Fruit fly (Drosophila melanogaster): ENCODE results near the gene Lsd-2.

The Lsd-2 gene

DNA sequence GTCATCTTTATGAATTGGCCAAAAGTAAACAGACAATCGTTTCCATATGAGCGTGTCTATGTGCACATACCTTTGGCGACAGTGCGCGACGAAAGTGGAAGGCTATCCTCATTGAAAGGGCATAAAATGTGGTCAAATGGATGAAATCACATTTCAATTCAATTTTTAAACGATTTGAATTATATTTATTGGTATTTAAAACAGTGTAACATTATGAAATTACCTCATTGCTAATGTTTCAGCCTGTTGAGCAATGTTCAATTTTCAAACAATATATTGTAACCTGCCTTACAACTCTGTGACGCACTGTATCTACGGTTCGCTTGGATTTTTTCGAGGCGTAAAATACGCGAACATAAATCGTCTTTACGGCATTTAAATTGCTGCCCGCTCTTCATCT lies 44.1 kb upstream of the Lsd-2 start (continued):
- TF ChIP-seq CG7839 (tag; optimal IDR thresholded peaks at IDR 0.05), result peak; percentile 62
- TF ChIP-seq CG10274 (GFP tag; optimal IDR thresholded peaks at IDR 0.05), result peak; percentile 4
- TF ChIP-seq Trl (optimal IDR thresholded peaks at IDR 0.05), result no peak
- no peak for TF ChIP-seq Trl (GFP tag; optimal IDR thresholded peaks at IDR 0.05)
- TF ChIP-seq scrt (GFP tag; optimal IDR thresholded peaks at IDR 0.05), result peak; percentile 11
- TF ChIP-seq Elba2 (GFP tag; optimal IDR thresholded peaks at IDR 0.05), result no peak
- peak; percentile 75 for TF ChIP-seq CG32532 (GFP tag; IDR thresholded peaks at IDR 0.05)
- no peak for TF ChIP-seq CG4820 (GFP tag; optimal IDR thresholded peaks at IDR 0.05)
- TF ChIP-seq CG17802 (tag; optimal IDR thresholded peaks at IDR 0.05), result no peak
- TF ChIP-seq cato (GFP tag; optimal IDR thresholded peaks at IDR 0.05; ENCODE audit: borderline replicate concordance), result no peak
- no peak for TF ChIP-seq gce (GFP tag; IDR thresholded peaks at IDR 0.05)
- TF ChIP-seq CG17186 (GFP tag; optimal IDR thresholded peaks at IDR 0.05), result no peak
- no peak for TF ChIP-seq tin (GFP tag; optimal IDR thresholded peaks at IDR 0.05)
- peak; percentile 26 for TF ChIP-seq CG9727 (GFP tag; optimal IDR thresholded peaks at IDR 0.05)
- no peak for TF ChIP-seq Kr (GFP tag; optimal IDR thresholded peaks at IDR 0.05)
- no peak for TF ChIP-seq Tbp (GFP tag; optimal IDR thresholded peaks at IDR 0.05)
- TF ChIP-seq ac (GFP tag; optimal IDR thresholded peaks at IDR 0.05), result no peak
- TF ChIP-seq Sox102F (GFP tag; optimal IDR thresholded peaks at IDR 0.05), result peak; percentile 8
- TF ChIP-seq bcd (GFP tag; optimal IDR thresholded peaks at IDR 0.05), result peak; percentile 28
- TF ChIP-seq Hr3 (GFP tag; optimal IDR thresholded peaks at IDR 0.05), result no peak
- TF ChIP-seq CG6654 (GFP tag; optimal IDR thresholded peaks at IDR 0.05), result no peak
- TF ChIP-seq CG17361 (GFP tag; IDR thresholded peaks at IDR 0.05), result peak; percentile 30; the same call in 1 of the 3 replicates
- peak; percentile 14 for TF ChIP-seq CG8924 (tag; optimal IDR thresholded peaks at IDR 0.05)
- TF ChIP-seq CG13123 (GFP tag; optimal IDR thresholded peaks at IDR 0.05), result no peak
- TF ChIP-seq CG6813 (GFP tag; optimal IDR thresholded peaks at IDR 0.05), result no peak
- peak; percentile 77 for TF ChIP-seq Rfx (GFP tag; IDR thresholded peaks at IDR 0.05)
- TF ChIP-seq CG4282 (GFP tag; optimal IDR thresholded peaks at IDR 0.05), result no peak
- no peak for TF ChIP-seq Dll (GFP tag; IDR thresholded peaks at IDR 0.05; ENCODE audit: partially characterized antibody)
- TF ChIP-seq az2 (GFP tag; optimal IDR thresholded peaks at IDR 0.05), result no peak
- TF ChIP-seq inv (GFP tag; IDR thresholded peaks at IDR 0.05; ENCODE audit: partially characterized antibody), result no peak
- TF ChIP-seq zen2 (GFP tag; IDR thresholded peaks at IDR 0.05; ENCODE audit: partially characterized antibody), result no peak
- TF ChIP-seq Six4 (GFP tag; optimal IDR thresholded peaks at IDR 0.05), result no peak
- peak; percentile 66 for TF ChIP-seq lab (GFP tag; optimal IDR thresholded peaks at IDR 0.05)
- no peak for TF ChIP-seq trem (tag; optimal IDR thresholded peaks at IDR 0.05)
- TF ChIP-seq CG2120 (GFP tag; optimal IDR thresholded peaks at IDR 0.05), result peak; percentile 77
- no peak for TF ChIP-seq CG14710 (tag; optimal IDR thresholded peaks at IDR 0.05)
- no peak for TF ChIP-seq Sry-δ (GFP tag; optimal IDR thresholded peaks at IDR 0.05)
- TF ChIP-seq aop (GFP tag; IDR thresholded peaks at IDR 0.05), result no peak
- TF ChIP-seq bab2 (GFP tag; optimal IDR thresholded peaks at IDR 0.05), result no peak
- TF ChIP-seq Max (GFP tag; optimal IDR thresholded peaks at IDR 0.05), result no peak
- TF ChIP-seq CG31441 (GFP tag; IDR thresholded peaks at IDR 0.05), result peak; percentile 43
- TF ChIP-seq crc (GFP tag; optimal IDR thresholded peaks at IDR 0.05), result no peak
- 0 out of 3 replicates have a peak, but pooled peaks have one; percentile 16 for TF ChIP-seq H15 (GFP tag; IDR thresholded peaks at IDR 0.05)
- peak; percentile 54 for TF ChIP-seq zfh2 (GFP tag; optimal IDR thresholded peaks at IDR 0.05)
- TF ChIP-seq CG31224 (GFP tag; IDR thresholded peaks at IDR 0.05), result peak; percentile 54
- TF ChIP-seq CG4730 (GFP tag; IDR thresholded peaks at IDR 0.05), result 0 out of 2 replicates have a peak, but pooled peaks have one; percentile 6
- no peak for TF ChIP-seq CHES-1-like (GFP tag; optimal IDR thresholded peaks at IDR 0.05)
- TF ChIP-seq Asciz (GFP tag; optimal IDR thresholded peaks at IDR 0.05), result no peak
- TF ChIP-seq CG8359 (GFP tag; optimal IDR thresholded peaks at IDR 0.05; ENCODE audit: borderline replicate concordance), result no peak
- peak; percentile 33 for TF ChIP-seq CG13296 (GFP tag; optimal IDR thresholded peaks at IDR 0.05)
- no peak for TF ChIP-seq prd (optimal IDR thresholded peaks at IDR 0.05)
- TF ChIP-seq prd (GFP tag; IDR thresholded peaks at IDR 0.05), result peak; percentile 47; the same call in 1 of the 3 replicates
